Worm (Caenorhabditis elegans): ENCODE data around the gene seu-1.
A peak's percentile ranks its signal among the peaks of the same experiment; 100 is the strongest.

seu-1 gene

DNA sequence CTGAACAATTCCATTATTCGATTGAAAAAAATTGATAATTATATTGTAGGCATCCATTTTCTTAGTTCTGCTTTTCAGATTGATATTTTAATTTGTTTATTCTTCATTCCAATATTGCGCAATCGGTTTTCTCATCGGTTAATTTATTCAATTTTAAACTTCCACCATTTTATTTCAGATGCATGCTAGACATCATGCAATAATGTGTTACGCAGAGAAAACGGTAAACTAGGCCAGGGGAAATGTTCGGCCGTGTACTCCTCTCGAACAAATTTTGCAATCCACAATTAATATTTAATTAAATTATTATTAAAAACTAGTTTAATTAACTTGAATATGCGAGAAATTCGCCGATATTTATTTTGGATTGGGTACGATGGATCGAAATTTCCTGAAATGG is 7.8 kb upstream of the seu-1 start, which contains the start of gene Y73B6BL.29:
TSS of gene Y73B6BL.29 (plus strand) at position 263 of the 400 bp plus-strand sequence.
- peak; percentile 39 for TF ChIP-seq athp-1 (tag; optimal IDR thresholded peaks at IDR 0.05)
- TF ChIP-seq egrh-3 (GFP tag; IDR thresholded peaks at IDR 0.05): no peak
- no peak for TF ChIP-seq hlh-12 (tag; optimal IDR thresholded peaks at IDR 0.05)
- peak; percentile 65 for TF ChIP-seq atf-7 (tag; optimal IDR thresholded peaks at IDR 0.05)
- TF ChIP-seq sptf-2 (GFP tag; optimal IDR thresholded peaks at IDR 0.05): no peak
- peak; percentile 55; the same call in 1 of the 2 replicates for TF ChIP-seq madf-8 (GFP tag; conservative IDR thresholded peaks at IDR 0.05)
- TF ChIP-seq ztf-6 (GFP tag; IDR thresholded peaks at IDR 0.05): 0 out of 2 replicates have a peak, but pooled peaks have one; percentile 14
- TF ChIP-seq mcd-1 (GFP tag; IDR thresholded peaks at IDR 0.05): peak; percentile 81
- TF ChIP-seq snpc-1.1 (tag; optimal IDR thresholded peaks at IDR 0.05; ENCODE audit: insufficient read depth): peak; percentile 74
- no peak for TF ChIP-seq lin-26 (GFP tag; IDR thresholded peaks at IDR 0.05)
- peak; percentile 80 for TF ChIP-seq hmg-20 (GFP tag; IDR thresholded peaks at IDR 0.05)
- TF ChIP-seq ztf-18 (tag; optimal IDR thresholded peaks at IDR 0.05): peak; percentile 49
- peak; percentile 88 for TF ChIP-seq bed-2 (GFP tag; IDR thresholded peaks at IDR 0.05)
- TF ChIP-seq ztf-26 (tag; optimal IDR thresholded peaks at IDR 0.05): peak; percentile 1
- peak; percentile 77 for TF ChIP-seq F33H1.4 (GFP tag; IDR thresholded peaks at IDR 0.05)
- peak; percentile 45 for TF ChIP-seq him-1 (tag; optimal IDR thresholded peaks at IDR 0.05)
- no peak for TF ChIP-seq ceh-79 (tag; optimal IDR thresholded peaks at IDR 0.05)
- TF ChIP-seq somi-1 (GFP tag; optimal IDR thresholded peaks at IDR 0.05): peak; percentile 35
- TF ChIP-seq nhr-80 (tag; optimal IDR thresholded peaks at IDR 0.05): no peak
- TF ChIP-seq cebp-2 (GFP tag; IDR thresholded peaks at IDR 0.05): no peak
- TF ChIP-seq attf-5 (GFP tag; optimal IDR thresholded peaks at IDR 0.05): peak; percentile 39
- TF ChIP-seq unc-130 (GFP tag; optimal IDR thresholded peaks at IDR 0.05): peak; percentile 95
- peak; percentile 61 for TF ChIP-seq F52B5.7 (tag; optimal IDR thresholded peaks at IDR 0.05)
- TF ChIP-seq lin-54 (GFP tag; optimal IDR thresholded peaks at IDR 0.05): peak; percentile 94
- TF ChIP-seq attf-6 (GFP tag; IDR thresholded peaks at IDR 0.05): peak; percentile 65
- TF ChIP-seq ztf-28 (GFP tag; IDR thresholded peaks at IDR 0.05): 0 out of 2 replicates have a peak, but pooled peaks have one; percentile 71
- TF ChIP-seq K12H6.12 (tag; optimal IDR thresholded peaks at IDR 0.05): peak; percentile 90
- no peak for TF ChIP-seq dpff-1 (tag; optimal IDR thresholded peaks at IDR 0.05)
- no peak for TF ChIP-seq unc-62 (GFP tag; optimal IDR thresholded peaks at IDR 0.05)
- no peak for TF ChIP-seq Y95B8A.8 (GFP tag; IDR thresholded peaks at IDR 0.05)
- TF ChIP-seq hrde-1 (tag; optimal IDR thresholded peaks at IDR 0.05; ENCODE audit: borderline replicate concordance): no peak
- peak; percentile 90 for TF ChIP-seq lir-1 (GFP tag; conservative IDR thresholded peaks at IDR 0.05)
- TF ChIP-seq nhr-90 (tag; optimal IDR thresholded peaks at IDR 0.05): no peak
- TF ChIP-seq nfyb-1 (GFP tag; IDR thresholded peaks at IDR 0.05): peak; percentile 63
- TF ChIP-seq akir-1 (GFP tag; optimal IDR thresholded peaks at IDR 0.05): peak; percentile 80
- peak; percentile 58; the same call in 1 of the 2 replicates for TF ChIP-seq F39B2.1 (GFP tag; IDR thresholded peaks at IDR 0.05)
- TF ChIP-seq bed-1 (GFP tag; IDR thresholded peaks at IDR 0.05): 0 out of 2 replicates have a peak, but pooled peaks have one; percentile 63
- TF ChIP-seq B0019.2 (GFP tag; conservative IDR thresholded peaks at IDR 0.05): 0 out of 2 replicates have a peak, but pooled peaks have one; percentile 26
- TF ChIP-seq pbrm-1 (GFP tag; IDR thresholded peaks at IDR 0.05): peak; percentile 53; the same call in 1 of the 2 replicates
- TF ChIP-seq sdz-38 (tag; optimal IDR thresholded peaks at IDR 0.05): no peak
- peak; percentile 55; the same call in 1 of the 2 replicates for TF ChIP-seq K11D2.4 (GFP tag; IDR thresholded peaks at IDR 0.05)
- 0 out of 2 replicates have a peak, but pooled peaks have one; percentile 13 for TF ChIP-seq hsf-1 (GFP tag; IDR thresholded peaks at IDR 0.05)
- TF ChIP-seq ztf-22 (GFP tag; optimal IDR thresholded peaks at IDR 0.05): no peak
- no peak for TF ChIP-seq T07F8.4 (tag; optimal IDR thresholded peaks at IDR 0.05)
- peak; percentile 58 for TF ChIP-seq ccch-3 (GFP tag; optimal IDR thresholded peaks at IDR 0.05)
- TF ChIP-seq cebp-1 (GFP tag; IDR thresholded peaks at IDR 0.05): peak; percentile 46
- TF ChIP-seq cebp-1 (tag; optimal IDR thresholded peaks at IDR 0.05): peak; percentile 84
- 0 out of 2 replicates have a peak, but pooled peaks have one; percentile 43 for TF ChIP-seq ceh-40 (GFP tag; IDR thresholded peaks at IDR 0.05)
- TF ChIP-seq F10E7.11 (tag; optimal IDR thresholded peaks at IDR 0.05): peak; percentile 61
